Fruit fly (Drosophila melanogaster): ENCODE measurements around the gene CG42658.
A peak's percentile ranks its signal among the peaks of the same experiment; 100 is the strongest.

Gene CG42658

dm6 chr2L:2252241-2252640 lies 35.5 kb downstream of the CG42658 start, which contains the start of gene CG17239:
Gene CG17239, minus strand, starts transcription at chr2L:2252341.
- TF ChIP-seq CG15710 (tag; optimal IDR thresholded peaks at IDR 0.05) (no peak), CG8301 (tag; optimal IDR thresholded peaks at IDR 0.05) (no peak), D1 (tag; optimal IDR thresholded peaks at IDR 0.05) (no peak), Ets98B (GFP tag; IDR thresholded peaks at IDR 0.05) (no peak), CG14655 (GFP tag; optimal IDR thresholded peaks at IDR 0.05) (no peak), CG8159 (tag; optimal IDR thresholded peaks at IDR 0.05) (no peak), CG13204 (GFP tag; optimal IDR thresholded peaks at IDR 0.05) (no peak), CG10348 (GFP tag; IDR thresholded peaks at IDR 0.05) (no peak), CG9948 (tag; optimal IDR thresholded peaks at IDR 0.05) (no peak), Snoo (tag; optimal IDR thresholded peaks at IDR 0.05) (no peak), CG32121 (GFP tag; IDR thresholded peaks at IDR 0.05) (no peak), CG34367 (tag; optimal IDR thresholded peaks at IDR 0.05) (no peak), CG12605 (GFP tag; IDR thresholded peaks at IDR 0.05) (no peak), EcR (GFP tag; optimal IDR thresholded peaks at IDR 0.05) (no peak), Pif1B (GFP tag; optimal IDR thresholded peaks at IDR 0.05) (no peak), gl (tag; optimal IDR thresholded peaks at IDR 0.05) (no peak), Pif1A (GFP tag; optimal IDR thresholded peaks at IDR 0.05) (no peak), rn (GFP tag; IDR thresholded peaks at IDR 0.05) (no peak), CG17806 (tag; optimal IDR thresholded peaks at IDR 0.05) (no peak)

DNA sequence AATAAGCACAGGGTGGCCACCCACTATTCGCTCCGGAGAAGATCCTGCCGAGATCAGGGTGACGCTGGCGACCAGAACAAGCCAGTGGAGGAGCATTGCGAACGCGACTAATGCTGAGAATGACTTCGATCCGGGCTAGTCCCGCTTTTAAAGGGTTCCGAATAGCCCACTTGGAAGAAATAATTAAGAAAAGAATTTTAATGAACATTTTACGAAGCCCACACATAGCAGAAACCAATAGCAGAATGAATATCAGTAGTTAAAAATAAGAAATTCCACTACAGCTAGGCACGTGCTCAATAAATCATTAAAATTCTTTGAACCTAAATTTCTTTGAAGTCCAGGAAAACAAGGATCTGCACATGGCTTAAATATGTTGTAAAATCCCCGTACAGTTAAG lies 36.5 kb downstream of the CG42658 start, which contains the start of gene Ser12:
TSS of gene Ser12 (minus strand) at position 101 of the 400 bp plus-strand sequence.
- no peak for TF ChIP-seq CG10348 (GFP tag; IDR thresholded peaks at IDR 0.05)
- no peak for TF ChIP-seq CG15710 (tag; optimal IDR thresholded peaks at IDR 0.05)
- TF ChIP-seq fd96Ca (GFP tag; IDR thresholded peaks at IDR 0.05) = no peak
- TF ChIP-seq CG9948 (tag; optimal IDR thresholded peaks at IDR 0.05) = no peak
- TF ChIP-seq Pif1B (GFP tag; optimal IDR thresholded peaks at IDR 0.05) = no peak

DNA sequence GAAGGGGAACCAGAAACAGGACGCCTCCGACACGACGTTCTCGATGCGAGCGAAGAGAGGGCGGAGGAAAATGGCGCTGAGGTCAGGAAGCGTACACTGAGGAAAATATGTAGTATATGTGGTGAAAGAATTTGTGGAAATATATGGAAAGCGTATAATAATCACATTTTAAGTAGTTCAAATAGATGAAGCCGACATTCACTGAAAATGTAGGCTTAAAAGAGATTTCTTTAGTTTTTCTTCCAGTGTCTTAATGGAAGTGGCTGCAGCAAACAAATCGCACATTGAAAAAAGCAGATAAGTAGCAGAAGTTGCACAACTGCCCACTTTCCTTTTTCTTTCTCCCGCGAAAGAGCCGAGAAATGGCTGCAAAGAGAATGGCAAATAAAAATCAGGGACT lies 38.1 kb downstream of the CG42658 start:
- peak; percentile 36 for TF ChIP-seq CG8159 (tag; optimal IDR thresholded peaks at IDR 0.05)
- no peak for TF ChIP-seq CG8301 (tag; optimal IDR thresholded peaks at IDR 0.05)
- TF ChIP-seq fd96Ca (GFP tag; IDR thresholded peaks at IDR 0.05) = 0 out of 3 replicates have a peak, but pooled peaks have one; percentile 25
- TF ChIP-seq CG10348 (GFP tag; IDR thresholded peaks at IDR 0.05) = no peak

DNA sequence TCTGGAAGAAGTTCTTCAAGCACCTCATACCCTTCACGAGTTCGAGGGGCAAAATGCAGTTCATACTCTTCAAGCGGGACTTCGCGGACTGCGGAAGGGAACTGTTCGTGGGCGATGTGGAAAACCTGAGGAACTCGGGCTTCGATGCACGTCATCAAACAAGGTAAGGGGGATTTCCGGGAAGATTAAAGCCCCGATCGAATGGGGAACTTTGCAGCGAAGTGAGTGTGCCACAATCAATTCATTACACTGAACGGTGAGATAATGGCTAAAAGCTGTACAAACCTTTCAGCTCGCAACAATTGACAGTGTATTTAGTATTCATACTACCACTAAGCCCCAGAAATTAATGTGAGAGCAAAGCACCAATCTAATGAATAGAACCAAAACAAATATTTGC lies 44.9 kb downstream of the CG42658 start:
- TF ChIP-seq CG12605 (GFP tag; IDR thresholded peaks at IDR 0.05) (no peak), Pif1A (GFP tag; optimal IDR thresholded peaks at IDR 0.05) (no peak)

DNA sequence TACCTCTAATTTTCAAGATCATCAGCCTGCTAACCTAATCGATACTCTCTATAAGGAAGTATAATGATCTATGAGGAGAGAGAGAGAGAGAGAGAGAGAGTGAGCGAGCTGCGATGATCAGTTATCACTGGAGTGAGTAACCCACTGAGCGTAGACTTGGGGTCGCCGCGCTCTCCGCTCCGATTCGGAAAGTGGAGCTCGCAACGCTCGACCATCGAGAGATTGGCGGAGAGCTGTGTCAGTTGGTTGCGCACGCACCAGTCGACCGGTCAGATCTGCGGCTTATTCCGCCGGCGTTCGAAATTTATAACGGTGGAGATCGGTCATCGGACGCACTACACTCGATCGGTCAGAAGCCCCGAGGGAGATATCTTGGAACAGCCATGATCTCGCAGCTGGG lies 45.6 kb downstream of the CG42658 start, which contains the start of gene CG4267:
TSS of gene CG4267 (plus strand) at position 240 of the 400 bp plus-strand sequence.
- TF ChIP-seq fd96Ca (GFP tag; IDR thresholded peaks at IDR 0.05) = peak; percentile 52; the same call in 1 of the 3 replicates
- 0 out of 2 replicates have a peak, but pooled peaks have one; percentile 23 for TF ChIP-seq CG10348 (GFP tag; IDR thresholded peaks at IDR 0.05)
- peak; percentile 74 for TF ChIP-seq EcR (GFP tag; optimal IDR thresholded peaks at IDR 0.05)
- no peak for TF ChIP-seq CG9948 (tag; optimal IDR thresholded peaks at IDR 0.05)
- peak; percentile 20; the same call in 1 of the 2 replicates for TF ChIP-seq Ets98B (GFP tag; IDR thresholded peaks at IDR 0.05)
- TF ChIP-seq CG13204 (GFP tag; optimal IDR thresholded peaks at IDR 0.05) = no peak
- TF ChIP-seq CG32121 (GFP tag; IDR thresholded peaks at IDR 0.05) = 0 out of 2 replicates have a peak, but pooled peaks have one; percentile 12
- peak; percentile 67 for TF ChIP-seq CG4496 (GFP tag; IDR thresholded peaks at IDR 0.05)
- TF ChIP-seq Pif1A (GFP tag; optimal IDR thresholded peaks at IDR 0.05) = no peak

- TF ChIP-seq CG8301 (tag; optimal IDR thresholded peaks at IDR 0.05) = no peak
- TF ChIP-seq rn (GFP tag; IDR thresholded peaks at IDR 0.05) = no peak
- TF ChIP-seq CG9948 (tag; optimal IDR thresholded peaks at IDR 0.05) = no peak
- no peak for TF ChIP-seq CG14655 (GFP tag; optimal IDR thresholded peaks at IDR 0.05)
- TF ChIP-seq fd96Ca (GFP tag; IDR thresholded peaks at IDR 0.05) = no peak
- TF ChIP-seq CG13204 (GFP tag; optimal IDR thresholded peaks at IDR 0.05) = no peak
- no peak for TF ChIP-seq CG15710 (tag; optimal IDR thresholded peaks at IDR 0.05)
- no peak for TF ChIP-seq D1 (tag; optimal IDR thresholded peaks at IDR 0.05)
- TF ChIP-seq CG4496 (GFP tag; IDR thresholded peaks at IDR 0.05) = no peak
- TF ChIP-seq CG8159 (tag; optimal IDR thresholded peaks at IDR 0.05) = no peak
- no peak for TF ChIP-seq gl (tag; optimal IDR thresholded peaks at IDR 0.05)
- TF ChIP-seq CG12605 (GFP tag; IDR thresholded peaks at IDR 0.05) = no peak
- no peak for TF ChIP-seq Pif1B (GFP tag; optimal IDR thresholded peaks at IDR 0.05)
- no peak for TF ChIP-seq CG10348 (GFP tag; IDR thresholded peaks at IDR 0.05)
- no peak for TF ChIP-seq CG17806 (tag; optimal IDR thresholded peaks at IDR 0.05)
- TF ChIP-seq Pif1A (GFP tag; optimal IDR thresholded peaks at IDR 0.05) = no peak
- no peak for TF ChIP-seq EcR (GFP tag; optimal IDR thresholded peaks at IDR 0.05)
- no peak for TF ChIP-seq Ets98B (GFP tag; IDR thresholded peaks at IDR 0.05)
- TF ChIP-seq CG34367 (tag; optimal IDR thresholded peaks at IDR 0.05) = no peak
Measured at dm6 chr2L:2240493-2240892, 47.2 kb downstream of the CG42658 start, which contains the start of gene Tengl1. Gene Tengl1, minus strand, starts transcription at chr2L:2240593.

DNA sequence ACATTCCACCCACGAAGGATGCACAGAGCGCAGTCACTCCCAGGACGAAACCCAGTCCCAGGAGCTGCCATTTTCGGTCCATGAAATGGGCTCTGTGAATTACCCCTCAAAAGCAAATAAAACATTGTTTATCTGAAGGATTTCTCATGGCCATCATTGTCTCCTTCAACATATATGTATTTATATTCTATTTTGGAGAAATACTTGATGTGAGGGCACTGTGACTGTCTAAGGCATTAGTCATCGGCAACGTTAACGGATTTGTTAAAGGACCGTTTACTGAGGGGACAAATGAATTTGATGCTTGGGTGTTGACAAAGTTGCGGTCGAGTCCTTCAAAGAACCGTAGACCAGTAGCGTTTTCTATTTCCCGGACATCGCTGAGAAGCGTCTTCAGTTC lies 48.4 kb downstream of the CG42658 start, which contains the start of gene Tengl2:
TSS of gene Tengl2 (minus strand) at position 101 of the 400 bp plus-strand sequence.
- no peak for TF ChIP-seq EcR (GFP tag; optimal IDR thresholded peaks at IDR 0.05)
- TF ChIP-seq CG14655 (GFP tag; optimal IDR thresholded peaks at IDR 0.05) = no peak
- no peak for TF ChIP-seq Snoo (tag; optimal IDR thresholded peaks at IDR 0.05)
- no peak for TF ChIP-seq CG12605 (GFP tag; IDR thresholded peaks at IDR 0.05)
- no peak for TF ChIP-seq CG4496 (GFP tag; IDR thresholded peaks at IDR 0.05)
- no peak for TF ChIP-seq Pif1B (GFP tag; optimal IDR thresholded peaks at IDR 0.05)
- TF ChIP-seq CG17806 (tag; optimal IDR thresholded peaks at IDR 0.05) = no peak
- TF ChIP-seq CG34367 (tag; optimal IDR thresholded peaks at IDR 0.05) = no peak
- TF ChIP-seq D1 (tag; optimal IDR thresholded peaks at IDR 0.05) = no peak
